Fruit fly (Drosophila melanogaster): ENCODE measurements around the gene Pak3.

Gene Pak3

dm6 chr3R:16434599-16434998 lies 19.0 kb downstream of the Pak3 start, which contains the start of gene CG14881 (continued):
- TF ChIP-seq cato (GFP tag; optimal IDR thresholded peaks at IDR 0.05; ENCODE audit: borderline replicate concordance): no peak
- TF ChIP-seq Eip74EF (GFP tag; optimal IDR thresholded peaks at IDR 0.05): no peak
- TF ChIP-seq zen (tag; optimal IDR thresholded peaks at IDR 0.05): no peak

dm6 chr3R:16432665-16433065 lies 21.0 kb downstream of the Pak3 start, which contains the start of gene Fntb:
Gene Fntb, plus strand, starts transcription at chr3R:16432998.
- 0 out of 2 replicates have a peak, but pooled peaks have one; percentile 35 for TF ChIP-seq ap (GFP tag; IDR thresholded peaks at IDR 0.05)
- peak; percentile 94 for TF ChIP-seq wek (GFP tag; optimal IDR thresholded peaks at IDR 0.05)
- TF ChIP-seq caup (GFP tag; optimal IDR thresholded peaks at IDR 0.05; ENCODE audit: severe bottlenecking): peak; percentile 72
- peak; percentile 51 for TF ChIP-seq CG18764 (GFP tag; optimal IDR thresholded peaks at IDR 0.05)
- no peak for TF ChIP-seq Sry-δ (GFP tag; optimal IDR thresholded peaks at IDR 0.05)
- peak; percentile 99 for TF ChIP-seq Meics (GFP tag; optimal IDR thresholded peaks at IDR 0.05)
- TF ChIP-seq cwo (GFP tag; optimal IDR thresholded peaks at IDR 0.05): peak; percentile 31
- TF ChIP-seq D19B (GFP tag; optimal IDR thresholded peaks at IDR 0.05): peak; percentile 58
- TF ChIP-seq esg (GFP tag; conservative IDR thresholded peaks at IDR 0.05): peak; percentile 41; the same call in 1 of the 2 replicates
- TF ChIP-seq CG14965 (GFP tag; optimal IDR thresholded peaks at IDR 0.05; ENCODE audit: borderline replicate concordance): no peak
- TF ChIP-seq CG12219 (GFP tag; optimal IDR thresholded peaks at IDR 0.05): peak; percentile 39
- TF ChIP-seq Mad (GFP tag; optimal IDR thresholded peaks at IDR 0.05): peak; percentile 37
- TF ChIP-seq CG7357 (GFP tag; IDR thresholded peaks at IDR 0.05): 0 out of 3 replicates have a peak, but pooled peaks have one; percentile 40
- no peak for TF ChIP-seq Sin3A (optimal IDR thresholded peaks at IDR 0.05)
- TF ChIP-seq ken (GFP tag; IDR thresholded peaks at IDR 0.05): no peak
- no peak for TF ChIP-seq grn (GFP tag; optimal IDR thresholded peaks at IDR 0.05)
- no peak for TF ChIP-seq CG6254 (GFP tag; optimal IDR thresholded peaks at IDR 0.05)
- TF ChIP-seq dmrt99B (tag; optimal IDR thresholded peaks at IDR 0.05): no peak
- peak; percentile 68 for TF ChIP-seq CG4424 (GFP tag; optimal IDR thresholded peaks at IDR 0.05)
- no peak for TF ChIP-seq CG2678 (tag; optimal IDR thresholded peaks at IDR 0.05)
- TF ChIP-seq CG17612 (GFP tag; IDR thresholded peaks at IDR 0.05): no peak
- TF ChIP-seq CG18599 (GFP tag; optimal IDR thresholded peaks at IDR 0.05): no peak
- peak; percentile 48 for TF ChIP-seq Bteb2 (GFP tag; optimal IDR thresholded peaks at IDR 0.05)
- TF ChIP-seq crc (GFP tag; optimal IDR thresholded peaks at IDR 0.05): no peak
- peak; percentile 83 for TF ChIP-seq unpg (GFP tag; optimal IDR thresholded peaks at IDR 0.05)
- TF ChIP-seq psq (GFP tag; optimal IDR thresholded peaks at IDR 0.05): no peak
- TF ChIP-seq trem (tag; optimal IDR thresholded peaks at IDR 0.05): peak; percentile 74
- TF ChIP-seq Med (GFP tag): peak; percentile 57
- TF ChIP-seq ems (GFP tag; optimal IDR thresholded peaks at IDR 0.05): no peak
- TF ChIP-seq CG11456 (GFP tag; IDR thresholded peaks at IDR 0.05): 0 out of 3 replicates have a peak, but pooled peaks have one; percentile 5
- no peak for TF ChIP-seq CG10959 (GFP tag; IDR thresholded peaks at IDR 0.05)
- TF ChIP-seq Gsc (GFP tag; IDR thresholded peaks at IDR 0.05): no peak
- peak; percentile 13 for TF ChIP-seq CG15073 (GFP tag; optimal IDR thresholded peaks at IDR 0.05)
- no peak for TF ChIP-seq luna (GFP tag; optimal IDR thresholded peaks at IDR 0.05)
- TF ChIP-seq abd-A (tag; optimal IDR thresholded peaks at IDR 0.05): no peak
- TF ChIP-seq Drgx (GFP tag; IDR thresholded peaks at IDR 0.05): no peak; the same call in 1 of the 2 replicates
- no peak for TF ChIP-seq gro (GFP tag; optimal IDR thresholded peaks at IDR 0.05)
- peak; percentile 66 for TF ChIP-seq Hsf (GFP tag; optimal IDR thresholded peaks at IDR 0.05)
- TF ChIP-seq peb (GFP tag; IDR thresholded peaks at IDR 0.05): peak; percentile 7; the same call in 1 of the 2 replicates
- peak; percentile 68 for TF ChIP-seq Sry-β (GFP tag; optimal IDR thresholded peaks at IDR 0.05)
- peak; percentile 11 for TF ChIP-seq CG12744 (GFP tag; optimal IDR thresholded peaks at IDR 0.05)
- TF ChIP-seq CG9876 (GFP tag; optimal IDR thresholded peaks at IDR 0.05): no peak
- TF ChIP-seq Tbp (GFP tag; optimal IDR thresholded peaks at IDR 0.05): no peak
- TF ChIP-seq al (GFP tag; IDR thresholded peaks at IDR 0.05): peak; percentile 66
- peak; percentile 86 for TF ChIP-seq CG31441 (GFP tag; IDR thresholded peaks at IDR 0.05)
- no peak for TF ChIP-seq CG6854 (GFP tag; optimal IDR thresholded peaks at IDR 0.05)
